Fruit fly (Drosophila melanogaster) whole organism: ENCODE results near the gene ORMDL.

Experiments used
- EcR ChIP-seq, 2 experiments: fragments of >200 bp; optimal IDR thresholded peaks; 2 replicates each; lab custom pipeline; 2017; ENCODE audit warnings: missing biosample characterization in 2 of 2, missing genetic modification characterization in 2 of 2, missing genetic modification reagents in 2 of 2
- pan ChIP-seq: fragments of >200 bp; optimal IDR thresholded peaks from 2 replicates; lab custom pipeline; 2017
- psq ChIP-seq: fragments of >200 bp; optimal IDR thresholded peaks from 2 replicates; lab custom pipeline; 2017

- no peak for TF ChIP-seq EcR (GFP tag; optimal IDR thresholded peaks at IDR 0.05; lab: Kevin White, UChicago)
- no peak for TF ChIP-seq psq
- no peak for TF ChIP-seq pan (lab: Kevin White, UChicago)
Observed at dm6 chr3L:21610535-21610934, 24.6 kb upstream of the ORMDL start.
